Worm (Caenorhabditis elegans) whole organism, L4 larva: ENCODE measurements around the gene K03A11.5.
A peak's percentile ranks its signal among the peaks of the same experiment; 100 is the strongest.

Experiments used
- F10B5.3 ChIP-seq: sonication (generic microtip); optimal IDR thresholded peaks from 2 replicates; lab custom pipeline; 2016; ENCODE audit warnings: mild to moderate bottlenecking, missing genetic modification characterization, missing compliant biosample characterization
- F44E2.7 ChIP-seq: fragments of 200-800 bp; sonication (Bioruptor generic); IDR thresholded peaks from 2 replicates; pipeline ENCODE4 v2.1.2; 2022; ENCODE audit warnings: missing genetic modification characterization, missing compliant biosample characterization
- T20F7.1 ChIP-seq: fragments of 200-800 bp; sonication (Bioruptor generic); optimal IDR thresholded peaks from 2 replicates; lab custom pipeline; 2018; ENCODE audit warnings: mild to moderate bottlenecking, missing genetic modification characterization, missing compliant biosample characterization
- Y48G9A.11 ChIP-seq: fragments of 200-800 bp; sonication (Bioruptor generic); IDR thresholded peaks from 2 replicates; pipeline ENCODE4 v1.3.6; 2022; ENCODE audit warnings: missing genetic modification reagents, missing genetic modification characterization, missing compliant biosample characterization
- aha-1 ChIP-seq: fragments of 150-350 bp; peaks from one replicate; lab custom pipeline; 2014; ENCODE audit warnings: missing biosample characterization, missing genetic modification characterization
- ama-1 ChIP-seq: fragments of 150-350 bp; optimal IDR thresholded peaks from 2 replicates; lab custom pipeline; 2014; ENCODE audit warnings: inconsistent platforms, mixed read lengths
- arid-1 ChIP-seq: fragments of 200-800 bp; sonication (Bioruptor generic); conservative IDR thresholded peaks from 2 replicates; pipeline ENCODE4 v1.3.6; 2022; ENCODE audit warnings: missing genetic modification reagents, missing genetic modification characterization, missing compliant biosample characterization
- ceh-32 ChIP-seq: sonication (generic microtip); optimal IDR thresholded peaks from 2 replicates; lab custom pipeline; 2016; ENCODE audit warnings: mild to moderate bottlenecking, missing genetic modification characterization, missing compliant biosample characterization; ENCODE audit not compliant: poor library complexity
- ceh-82 ChIP-seq: sonication (generic microtip); optimal IDR thresholded peaks from 2 replicates; lab custom pipeline; 2017; ENCODE audit warnings: missing biosample characterization, missing genetic modification characterization
- daf-12 ChIP-seq: fragments of 150-350 bp; optimal IDR thresholded peaks from 2 replicates; lab custom pipeline; 2014; ENCODE audit warnings: missing biosample characterization, missing genetic modification reagents, missing genetic modification characterization
- daf-16 ChIP-seq, 3 experiments: sonication (generic microtip); optimal IDR thresholded peaks; 2 replicates each; lab custom pipeline; 2016 to 2017; ENCODE audit warnings: missing genetic modification characterization in 3 of 3, missing genetic modification reagents in 3 of 3, mild to moderate bottlenecking in 2 of 3, missing compliant biosample characterization in 2 of 3, missing biosample characterization in 1 of 3, moderate library complexity in 1 of 3
- daf-8 ChIP-seq: fragments of 200-800 bp; sonication (Bioruptor generic); IDR thresholded peaks from 2 replicates; pipeline ENCODE4 v1.3.6; 2022; ENCODE audit warnings: missing genetic modification characterization, missing compliant biosample characterization
- dmd-6 ChIP-seq: fragments of 200-800 bp; sonication (Bioruptor generic); IDR thresholded peaks from 2 replicates; pipeline ENCODE4 v1.3.6; 2022; ENCODE audit warnings: missing genetic modification reagents, missing genetic modification characterization, missing compliant biosample characterization
- dmd-9 ChIP-seq: fragments of 200-800 bp; sonication (Bioruptor generic); IDR thresholded peaks from 2 replicates; pipeline ENCODE4 v1.3.6; 2022; ENCODE audit warnings: missing genetic modification reagents, missing genetic modification characterization, missing compliant biosample characterization
- duxl-1 ChIP-seq: sonication (generic microtip); optimal IDR thresholded peaks from 2 replicates; lab custom pipeline; 2016; ENCODE audit warnings: mild to moderate bottlenecking, missing genetic modification characterization, moderate library complexity, missing compliant biosample characterization; ENCODE audit not compliant: poor library complexity
- egl-27 ChIP-seq: sonication (generic microtip); optimal IDR thresholded peaks from 3 replicates; lab custom pipeline; 2017; ENCODE audit warnings: missing biosample characterization, missing genetic modification reagents, missing genetic modification characterization
- egl-43 ChIP-seq: fragments of 200-800 bp; sonication (Bioruptor generic); IDR thresholded peaks from 2 replicates; pipeline ENCODE4 v1.3.6; 2022; ENCODE audit warnings: missing genetic modification reagents, missing genetic modification characterization, missing compliant biosample characterization
- hmg-1.1 ChIP-seq: fragments of 200-800 bp; sonication (Bioruptor generic); IDR thresholded peaks from 2 replicates; pipeline ENCODE4 v1.3.6; 2022; ENCODE audit warnings: missing genetic modification reagents, missing genetic modification characterization, missing compliant biosample characterization
- jun-1 ChIP-seq: fragments of 150-350 bp; optimal IDR thresholded peaks from 2 replicates; lab custom pipeline; 2014; ENCODE audit warnings: missing biosample characterization, missing genetic modification reagents, missing genetic modification characterization
- lin-13 ChIP-seq: fragments of 150-350 bp; optimal IDR thresholded peaks from 2 replicates; lab custom pipeline; 2014; ENCODE audit warnings: missing biosample characterization, missing genetic modification reagents, missing genetic modification characterization
- lin-29 ChIP-seq: fragments of 200-800 bp; sonication (Bioruptor generic); IDR thresholded peaks from 2 replicates; pipeline ENCODE4 v1.3.6; 2022; ENCODE audit warnings: missing genetic modification reagents, missing genetic modification characterization, missing compliant biosample characterization
- lin-38 ChIP-seq: fragments of 200-800 bp; sonication (Bioruptor generic); IDR thresholded peaks from 2 replicates; pipeline ENCODE4 v1.3.6; 2022; ENCODE audit warnings: missing genetic modification reagents, missing genetic modification characterization, missing compliant biosample characterization
- mxl-2 ChIP-seq: fragments of 200-800 bp; sonication (Bioruptor generic); conservative IDR thresholded peaks from 2 replicates; pipeline ENCODE4 v1.3.6; 2022; ENCODE audit warnings: missing genetic modification reagents, missing genetic modification characterization, missing compliant biosample characterization
- mxl-3 ChIP-seq: fragments of 200-800 bp; sonication (Bioruptor generic); optimal IDR thresholded peaks from 2 replicates; lab custom pipeline; 2018; ENCODE audit warnings: mild to moderate bottlenecking, missing genetic modification characterization, missing compliant biosample characterization
- nhr-102 ChIP-seq: sonication (generic microtip); optimal IDR thresholded peaks from 2 replicates; lab custom pipeline; 2016; ENCODE audit warnings: mild to moderate bottlenecking, missing genetic modification characterization, moderate library complexity, missing compliant biosample characterization
- nhr-11 ChIP-seq: fragments of 150-350 bp; optimal IDR thresholded peaks from 2 replicates; lab custom pipeline; 2014; ENCODE audit warnings: missing biosample characterization, missing genetic modification characterization
- nhr-237 ChIP-seq: sonication (generic microtip); optimal IDR thresholded peaks from 2 replicates; lab custom pipeline; 2017; ENCODE audit warnings: missing biosample characterization, missing genetic modification characterization
- nhr-25 ChIP-seq: sonication (generic microtip); optimal IDR thresholded peaks from 2 replicates; lab custom pipeline; 2017; ENCODE audit warnings: missing genetic modification characterization, mild to moderate bottlenecking, missing compliant biosample characterization, antibody characterized with exemption, moderate library complexity, borderline replicate concordance; ENCODE audit not compliant: insufficient read depth
- nhr-28 ChIP-seq: fragments of 150-350 bp; optimal IDR thresholded peaks from 2 replicates; lab custom pipeline; 2014; ENCODE audit warnings: missing biosample characterization, missing genetic modification characterization
- nhr-6 ChIP-seq: fragments of 150-350 bp; optimal IDR thresholded peaks from 2 replicates; lab custom pipeline; 2014; ENCODE audit warnings: missing biosample characterization, missing genetic modification characterization
- nhr-76 ChIP-seq: fragments of 150-350 bp; optimal IDR thresholded peaks from 2 replicates; lab custom pipeline; 2014; ENCODE audit warnings: missing biosample characterization, missing genetic modification characterization
- nhr-77 ChIP-seq: fragments of 150-350 bp; optimal IDR thresholded peaks from 2 replicates; lab custom pipeline; 2014; ENCODE audit warnings: missing biosample characterization, missing genetic modification characterization
- php-3 ChIP-seq: fragments of 200-800 bp; sonication (Bioruptor generic); IDR thresholded peaks from 2 replicates; pipeline ENCODE4 v1.3.6; 2022; ENCODE audit warnings: missing genetic modification reagents, missing genetic modification characterization, missing compliant biosample characterization
- pqm-1 ChIP-seq: sonication (generic microtip); optimal IDR thresholded peaks from 2 replicates; lab custom pipeline; 2017; ENCODE audit warnings: missing biosample characterization, missing genetic modification characterization
- saeg-2 ChIP-seq: fragments of 200-800 bp; sonication (Bioruptor generic); IDR thresholded peaks from 2 replicates; pipeline ENCODE4 v1.3.6; 2022; ENCODE audit warnings: missing genetic modification reagents, missing genetic modification characterization, missing compliant biosample characterization
- sdz-12 ChIP-seq: fragments of 200-800 bp; sonication (Bioruptor generic); optimal IDR thresholded peaks from 2 replicates; lab custom pipeline; 2018; ENCODE audit warnings: mild to moderate bottlenecking, missing genetic modification characterization, missing compliant biosample characterization
- snpc-1.2 ChIP-seq: fragments of 200-800 bp; sonication (Bioruptor generic); IDR thresholded peaks from 2 replicates; pipeline ENCODE4 v1.3.6; 2022; ENCODE audit warnings: missing genetic modification reagents, missing genetic modification characterization, missing compliant biosample characterization
- snpc-4 ChIP-seq: fragments of 150-350 bp; optimal IDR thresholded peaks from 2 replicates; lab custom pipeline; 2014; ENCODE audit warnings: missing biosample characterization, missing genetic modification characterization
- spr-1 ChIP-seq: sonication (generic microtip); optimal IDR thresholded peaks from 2 replicates; lab custom pipeline; 2016; ENCODE audit warnings: mild to moderate bottlenecking, missing genetic modification characterization, missing compliant biosample characterization
- tra-1 ChIP-seq: fragments of 200-800 bp; sonication (Bioruptor generic); IDR thresholded peaks from 2 replicates; pipeline ENCODE4 v1.3.6; 2022; ENCODE audit warnings: missing genetic modification reagents, missing genetic modification characterization, missing compliant biosample characterization
- unc-130 ChIP-seq: sonication (generic microtip); optimal IDR thresholded peaks from 2 replicates; lab custom pipeline; 2016; ENCODE audit warnings: missing genetic modification reagents, missing genetic modification characterization, missing compliant biosample characterization
- unc-62 ChIP-seq, 3 experiments: fragments of 150-350 bp in 1 of 3; sonication (generic microtip); optimal IDR thresholded peaks in 2 of 3; peaks in 1 of 3; 1 replicate in 1 of 3; 2 replicates in 2 of 3; lab custom pipeline; 2014 to 2017; ENCODE audit warnings: missing biosample characterization in 3 of 3, missing genetic modification characterization in 3 of 3, missing genetic modification reagents in 3 of 3, missing genotype in 1 of 3
- zfp-3 ChIP-seq: fragments of 200-800 bp; sonication (Bioruptor generic); conservative IDR thresholded peaks from 2 replicates; pipeline ENCODE4 v1.3.6; 2022; ENCODE audit warnings: missing genetic modification reagents, missing genetic modification characterization, missing compliant biosample characterization

Gene K03A11.5

ce11 chrX:13082326-13082725 lies 19.0 kb downstream of the K03A11.5 start, which contains the start of gene str-10:
TSS of gene str-10 (plus strand) at chrX:13082626.
- no peak for TF ChIP-seq snpc-1.2
- TF ChIP-seq spr-1 (tag; lab: Kevin White, UChicago) = no peak
- no peak for TF ChIP-seq sdz-12 (GFP tag; lab: Kevin White, UChicago)

- TF ChIP-seq zfp-3 (GFP tag; lab: Robert Waterston, UW) (no peak), dmd-6 (GFP tag; lab: Robert Waterston, UW) (no peak), saeg-2 (GFP tag; lab: Robert Waterston, UW) (no peak)
These were observed 20.9 kb downstream of the K03A11.5 start, which contains the start of gene R03G8.1 for ce11 chrX:13084273-13084672. TSS of gene R03G8.1 (plus strand) at chrX:13084573.

ce11 chrX:13088539-13088938 lies 25.2 kb downstream of the K03A11.5 start:
- TF ChIP-seq jun-1 (tag; lab: Kevin White, UChicago) = no peak
- no peak for TF ChIP-seq nhr-11 (tag; lab: Kevin White, UChicago)
- TF ChIP-seq arid-1 (GFP tag; lab: Robert Waterston, UW) = no peak
- no peak for TF ChIP-seq daf-16 (GFP tag; optimal IDR thresholded peaks at IDR 0.05; lab: Kevin White, UChicago)
- TF ChIP-seq daf-16 (tag; optimal IDR thresholded peaks at IDR 0.05; lab: Kevin White, UChicago) = peak; percentile 84
- no peak for TF ChIP-seq tra-1 (GFP tag; lab: Robert Waterston, UW)
- TF ChIP-seq aha-1 (tag; lab: Kevin White, UChicago) = peak; percentile 52
- TF ChIP-seq nhr-76 = no peak
- TF ChIP-seq nhr-102 = no peak
- TF ChIP-seq nhr-28 (tag; lab: Kevin White, UChicago) = peak; percentile 23
- no peak for TF ChIP-seq daf-8
- no peak for TF ChIP-seq sdz-12 (GFP tag; lab: Kevin White, UChicago)
- peak; percentile 71 for TF ChIP-seq pqm-1 (tag; lab: Kevin White, UChicago)

ce11 chrX:13090665-13091064 lies 27.3 kb downstream of the K03A11.5 start, which contains the start of gene R03G8.3:
TSS of gene R03G8.3 (plus strand) at chrX:13090965.
- peak; percentile 0 for TF ChIP-seq pqm-1 (tag; lab: Kevin White, UChicago)
- no peak for TF ChIP-seq ceh-82

- no peak for TF ChIP-seq egl-43
- no peak for TF ChIP-seq T20F7.1 (GFP tag; lab: Kevin White, UChicago)
- no peak for TF ChIP-seq php-3 (GFP tag; lab: Robert Waterston, UW)
- TF ChIP-seq F44E2.7 (GFP tag; lab: Robert Waterston, UW) = no peak
- no peak for TF ChIP-seq Y48G9A.11
- no peak for TF ChIP-seq nhr-76
- TF ChIP-seq unc-62 (GFP tag; optimal IDR thresholded peaks at IDR 0.05 in 1 of 2; lab: Kevin White, UChicago) = peak in 1 of 2 experiments; percentile 94
- no peak for TF ChIP-seq unc-62 (tag; optimal IDR thresholded peaks at IDR 0.05; lab: Kevin White, UChicago)
- TF ChIP-seq nhr-25 (tag; lab: Kevin White, UChicago) = no peak
- TF ChIP-seq, all 104 proteins: peak for 1
These were observed 27.9 kb downstream of the K03A11.5 start for ce11 chrX:13091199-13091598.

- no peak for TF ChIP-seq hmg-1.1 (GFP tag; lab: Robert Waterston, UW)
- no peak for TF ChIP-seq daf-12 (tag; lab: Kevin White, UChicago)
- TF ChIP-seq snpc-4 (tag; lab: Kevin White, UChicago) = no peak
- no peak for TF ChIP-seq duxl-1 (tag; lab: Kevin White, UChicago)
- no peak for TF ChIP-seq lin-38
- TF ChIP-seq ceh-32 (tag; lab: Kevin White, UChicago) = no peak
- TF ChIP-seq mxl-3 = no peak
- TF ChIP-seq dmd-6 (GFP tag; lab: Robert Waterston, UW) = no peak
- no peak for TF ChIP-seq ama-1 (lab: Kevin White, UChicago)
- no peak for TF ChIP-seq unc-130 (GFP tag; lab: Kevin White, UChicago)
- no peak for TF ChIP-seq nhr-77 (tag; lab: Kevin White, UChicago)
- TF ChIP-seq nhr-237 = no peak
- no peak for TF ChIP-seq mxl-2 (GFP tag; lab: Robert Waterston, UW)
- TF ChIP-seq dmd-9 (GFP tag; lab: Robert Waterston, UW) = no peak
- TF ChIP-seq egl-27 (tag; lab: Kevin White, UChicago) = no peak
- no peak for TF ChIP-seq lin-13
- no peak for TF ChIP-seq lin-29
- no peak for TF ChIP-seq nhr-6 (tag; lab: Kevin White, UChicago)
- TF ChIP-seq F10B5.3 = no peak
These were observed 37.1 kb downstream of the K03A11.5 start, which contains the start of gene R03G8.6 for ce11 chrX:13100410-13100809. TSS of gene R03G8.6 (minus strand) at chrX:13100510.
